Fruit fly (Drosophila melanogaster) whole organism, embryonic: Measurements from ENCODE around the gene CG13605.

Experiments used
- Abd-B ChIP-seq: fragments of 200-800 bp; sonication (Bioruptor generic); optimal IDR thresholded peaks from 2 replicates; lab custom pipeline; 2018; ENCODE audit warnings: missing biosample characterization, mild to moderate bottlenecking, missing genetic modification characterization, moderate library complexity
- Atf3 ChIP-seq: fragments of 200-800 bp; sonication (Bioruptor generic); optimal IDR thresholded peaks from 3 replicates; lab custom pipeline; 2016; ENCODE audit warnings: missing biosample characterization, missing genetic modification characterization
- CG11695 ChIP-seq: fragments of 200-800 bp; sonication (Bioruptor generic); IDR thresholded peaks from 3 replicates; pipeline ENCODE4 v1.3.6; 2022; ENCODE audit warnings: missing biosample characterization, missing genetic modification characterization
- CG12155 ChIP-seq: fragments of 200-800 bp; sonication (Bioruptor generic); optimal IDR thresholded peaks from 3 replicates; lab custom pipeline; 2016; ENCODE audit warnings: missing biosample characterization, missing genetic modification characterization
- CG1233 ChIP-seq: fragments of 200-800 bp; sonication (Bioruptor generic); optimal IDR thresholded peaks from 4 replicates; lab custom pipeline; 2018; ENCODE audit warnings: missing biosample characterization, mild to moderate bottlenecking, missing genetic modification characterization
- CG12391 ChIP-seq: fragments of 200-800 bp; sonication (Bioruptor generic); optimal IDR thresholded peaks from 3 replicates; lab custom pipeline; 2018; ENCODE audit warnings: missing biosample characterization, mild to moderate bottlenecking, missing genetic modification characterization, moderate library complexity
- CG13123 ChIP-seq: fragments of 200-800 bp; sonication (Bioruptor generic); optimal IDR thresholded peaks from 2 replicates; lab custom pipeline; 2016; ENCODE audit warnings: missing biosample characterization, missing genetic modification characterization
- CG13296 ChIP-seq: fragments of 200-800 bp; sonication (Bioruptor generic); optimal IDR thresholded peaks from 3 replicates; lab custom pipeline; 2018; ENCODE audit warnings: missing biosample characterization, mild to moderate bottlenecking, missing genetic modification characterization
- CG15696 ChIP-seq: fragments of 200-800 bp; sonication (Bioruptor generic); optimal IDR thresholded peaks from 2 replicates; lab custom pipeline; 2019; ENCODE audit warnings: missing biosample characterization, mild to moderate bottlenecking, missing genetic modification characterization, moderate library complexity
- CG17612 ChIP-seq: fragments of 200-800 bp; sonication (Bioruptor generic); IDR thresholded peaks from 2 replicates; pipeline ENCODE4 v1.3.6; 2022; ENCODE audit warnings: missing biosample characterization, missing genetic modification characterization
- CG18262 ChIP-seq: fragments of 200-800 bp; optimal IDR thresholded peaks from 3 replicates; lab custom pipeline; 2019; ENCODE audit warnings: missing biosample characterization, mild to moderate bottlenecking, missing genetic modification characterization, moderate library complexity
- CG3281 ChIP-seq: fragments of 200-800 bp; sonication (Bioruptor generic); optimal IDR thresholded peaks from 3 replicates; lab custom pipeline; 2017; ENCODE audit warnings: missing biosample characterization, mild to moderate bottlenecking, missing genetic modification characterization
- CG5180 ChIP-seq: fragments of 200-800 bp; sonication (Bioruptor generic); optimal IDR thresholded peaks from 3 replicates; lab custom pipeline; 2017; ENCODE audit warnings: missing biosample characterization, missing genetic modification characterization, mild to moderate bottlenecking, moderate library complexity, missing genetic modification reagents
- CG5245 ChIP-seq: fragments of 200-800 bp; sonication (Bioruptor generic); optimal IDR thresholded peaks from 3 replicates; lab custom pipeline; 2016; ENCODE audit warnings: missing biosample characterization, missing genetic modification characterization
- CG5953 ChIP-seq: fragments of 200-800 bp; sonication (Bioruptor generic); IDR thresholded peaks from 2 replicates; pipeline ENCODE4 v1.3.6; 2022; ENCODE audit warnings: missing biosample characterization, missing genetic modification characterization
- CG6175 ChIP-seq: fragments of 200-800 bp; sonication (Bioruptor generic); IDR thresholded peaks from 3 replicates; pipeline ENCODE4 v1.3.6; 2022; ENCODE audit warnings: missing biosample characterization, missing genetic modification characterization
- CG8281 ChIP-seq: fragments of 200-800 bp; sonication (Bioruptor generic); optimal IDR thresholded peaks from 2 replicates; lab custom pipeline; 2018; ENCODE audit warnings: missing biosample characterization, mild to moderate bottlenecking, missing genetic modification characterization, moderate library complexity
- D19A ChIP-seq: fragments of 200-800 bp; optimal IDR thresholded peaks from 3 replicates; lab custom pipeline; 2019; ENCODE audit warnings: missing biosample characterization, mild to moderate bottlenecking, missing genetic modification characterization, moderate library complexity
- Dek ChIP-seq: fragments of 200-800 bp; sonication (Bioruptor generic); optimal IDR thresholded peaks from 3 replicates; lab custom pipeline; 2019; ENCODE audit warnings: missing biosample characterization, mild to moderate bottlenecking, missing genetic modification characterization, moderate library complexity
- ERR ChIP-seq: fragments of 200-800 bp; sonication (Bioruptor generic); optimal IDR thresholded peaks from 2 replicates; lab custom pipeline; 2016; ENCODE audit warnings: missing biosample characterization, missing genetic modification characterization
- H2.0 ChIP-seq: fragments of 200-800 bp; sonication (Bioruptor generic); IDR thresholded peaks from 2 replicates; pipeline ENCODE4 v1.3.6; 2022; ENCODE audit warnings: missing biosample characterization, missing genetic modification characterization
- Hr51 ChIP-seq, 2 experiments: fragments of 200-800 bp; sonication (Bioruptor generic); optimal IDR thresholded peaks; 2 replicates in 1 of 2; 3 replicates in 1 of 2; lab custom pipeline; 2016 to 2018; ENCODE audit warnings: missing biosample characterization in 2 of 2, missing genetic modification characterization in 2 of 2, mild to moderate bottlenecking in 1 of 2, moderate library complexity in 1 of 2
- Kr ChIP-seq: fragments of 200-800 bp; sonication (Bioruptor generic); optimal IDR thresholded peaks from 2 replicates; lab custom pipeline; 2017; ENCODE audit warnings: missing biosample characterization, mild to moderate bottlenecking, missing genetic modification characterization
- Scr ChIP-seq: fragments of 200-800 bp; sonication (Bioruptor generic); IDR thresholded peaks from 2 replicates; pipeline ENCODE4 v1.3.6; 2022; ENCODE audit warnings: missing biosample characterization, missing genetic modification characterization; ENCODE audit not compliant: partially characterized antibody
- Side ChIP-seq: fragments of 200-800 bp; sonication (Bioruptor generic); optimal IDR thresholded peaks from 2 replicates; lab custom pipeline; 2016; ENCODE audit warnings: missing biosample characterization, missing genetic modification characterization
- ci ChIP-seq: fragments of 200-800 bp; sonication (Bioruptor generic); IDR thresholded peaks from 3 replicates; pipeline ENCODE4 v1.3.6; 2022; ENCODE audit warnings: missing biosample characterization, missing genetic modification characterization
- croc ChIP-seq: fragments of 200-800 bp; sonication (Bioruptor generic); conservative IDR thresholded peaks from 3 replicates; pipeline ENCODE4 v1.3.6; 2022; ENCODE audit warnings: missing biosample characterization, missing genetic modification characterization
- danr ChIP-seq: fragments of 200-800 bp; sonication (Bioruptor generic); IDR thresholded peaks from 2 replicates; pipeline ENCODE4 v1.3.6; 2022; ENCODE audit warnings: missing biosample characterization, missing genetic modification characterization
- dati ChIP-seq: fragments of 200-800 bp; sonication (Bioruptor generic); IDR thresholded peaks from 2 replicates; pipeline ENCODE4 v1.3.6; 2022; ENCODE audit warnings: missing biosample characterization, missing genetic modification characterization
- dm ChIP-seq: fragments of 200-800 bp; sonication (Bioruptor generic); optimal IDR thresholded peaks from 3 replicates; lab custom pipeline; 2016; ENCODE audit warnings: missing biosample characterization, missing genetic modification characterization
- esg ChIP-seq: fragments of 200-800 bp; sonication (Bioruptor generic); conservative IDR thresholded peaks from 2 replicates; pipeline ENCODE4 v1.3.6; 2022; ENCODE audit warnings: missing biosample characterization, missing genetic modification characterization
- ewg ChIP-seq: fragments of 200-800 bp; sonication (Bioruptor generic); optimal IDR thresholded peaks from 3 replicates; lab custom pipeline; 2017; ENCODE audit warnings: mild to moderate bottlenecking, missing biosample characterization, missing genetic modification reagents, missing genetic modification characterization
- fu2 ChIP-seq: fragments of 200-800 bp; sonication (Bioruptor generic); optimal IDR thresholded peaks from 2 replicates; lab custom pipeline; 2016; ENCODE audit warnings: missing biosample characterization, missing genetic modification characterization
- gcm2 ChIP-seq: fragments of 200-800 bp; sonication (Bioruptor generic); optimal IDR thresholded peaks from 2 replicates; lab custom pipeline; 2016; ENCODE audit warnings: missing biosample characterization, missing genetic modification characterization
- gfzf ChIP-seq: fragments of 200-800 bp; sonication (Bioruptor generic); optimal IDR thresholded peaks from 2 replicates; lab custom pipeline; 2016; ENCODE audit warnings: missing biosample characterization, mild to moderate bottlenecking, missing genetic modification characterization, moderate library complexity
- hb ChIP-seq: fragments of 200-800 bp; sonication (Bioruptor generic); IDR thresholded peaks from 3 replicates; pipeline ENCODE4 v1.3.6; 2022; ENCODE audit warnings: missing biosample characterization, missing genetic modification characterization; ENCODE audit not compliant: partially characterized antibody
- kah ChIP-seq: fragments of 200-800 bp; sonication (Bioruptor generic); optimal IDR thresholded peaks from 2 replicates; lab custom pipeline; 2018; ENCODE audit warnings: missing biosample characterization, mild to moderate bottlenecking, missing genetic modification characterization
- ken ChIP-seq: fragments of 200-800 bp; sonication (Bioruptor generic); IDR thresholded peaks from 3 replicates; pipeline ENCODE4 v1.3.6; 2022; ENCODE audit warnings: missing biosample characterization, missing genetic modification characterization
- lbe ChIP-seq: fragments of 200-800 bp; sonication (Bioruptor generic); optimal IDR thresholded peaks from 2 replicates; lab custom pipeline; 2016; ENCODE audit warnings: missing biosample characterization, mild to moderate bottlenecking, missing genetic modification characterization
- odd ChIP-seq: fragments of 200-800 bp; sonication (Bioruptor generic); optimal IDR thresholded peaks from 2 replicates; lab custom pipeline; 2017; ENCODE audit warnings: missing biosample characterization, mild to moderate bottlenecking, missing genetic modification characterization
- pfk ChIP-seq: fragments of 200-800 bp; sonication (Bioruptor generic); optimal IDR thresholded peaks from 2 replicates; lab custom pipeline; 2018; ENCODE audit warnings: missing biosample characterization, mild to moderate bottlenecking, missing genetic modification characterization, moderate library complexity
- prd ChIP-seq, 3 experiments: fragments of >200 bp in 2 of 3; fragments of 200-800 bp in 1 of 3; sonication (Bioruptor generic) in 1 of 3; optimal IDR thresholded peaks in 2 of 3; IDR thresholded peaks in 1 of 3; 2 replicates in 2 of 3; 3 replicates in 1 of 3; pipeline versions ENCODE4 v1.3.6 to Lab custom; 2017 to 2022; ENCODE audit warnings: missing biosample characterization in 1 of 3, missing genetic modification characterization in 1 of 3
- psq ChIP-seq: fragments of 200-800 bp; sonication (Bioruptor generic); optimal IDR thresholded peaks from 2 replicates; lab custom pipeline; 2017; ENCODE audit warnings: missing biosample characterization, missing genetic modification characterization
- ro ChIP-seq: fragments of 200-800 bp; sonication (Bioruptor generic); IDR thresholded peaks from 2 replicates; pipeline ENCODE4 v1.3.6; 2022; ENCODE audit warnings: missing biosample characterization, missing genetic modification characterization
- scrt ChIP-seq: fragments of 200-800 bp; sonication (Bioruptor generic); optimal IDR thresholded peaks from 2 replicates; lab custom pipeline; 2018; ENCODE audit warnings: missing biosample characterization, mild to moderate bottlenecking, missing genetic modification characterization, moderate library complexity
- sqz ChIP-seq: fragments of 200-800 bp; sonication (Bioruptor generic); optimal IDR thresholded peaks from 3 replicates; lab custom pipeline; 2018; ENCODE audit warnings: missing biosample characterization, mild to moderate bottlenecking, missing genetic modification characterization
- stwl ChIP-seq: fragments of 200-800 bp; sonication (Bioruptor generic); optimal IDR thresholded peaks from 3 replicates; lab custom pipeline; 2018; ENCODE audit warnings: missing biosample characterization, mild to moderate bottlenecking, missing genetic modification characterization, moderate library complexity
- tio ChIP-seq: fragments of 200-800 bp; sonication (Bioruptor generic); optimal IDR thresholded peaks from 2 replicates; lab custom pipeline; 2017; ENCODE audit warnings: missing biosample characterization, missing genetic modification characterization, inconsistent platforms
- unc-4 ChIP-seq: fragments of 200-800 bp; sonication (Bioruptor generic); IDR thresholded peaks from 2 replicates; pipeline ENCODE4 v1.3.6; 2022; ENCODE audit warnings: missing biosample characterization, missing genetic modification characterization; ENCODE audit not compliant: partially characterized antibody
- yki ChIP-seq: fragments of >200 bp; optimal IDR thresholded peaks from 3 replicates; lab custom pipeline; 2018
- zen2 ChIP-seq: fragments of 200-800 bp; sonication (Bioruptor generic); IDR thresholded peaks from 3 replicates; pipeline ENCODE4 v1.3.6; 2022; ENCODE audit warnings: missing biosample characterization, missing genetic modification characterization; ENCODE audit not compliant: partially characterized antibody

Gene CG13605

dm6 chr3R:24148838-24149237 is 36.6 kb upstream of the CG13605 start, which contains the start of gene Slimp (continued):
- TF ChIP-seq Abd-B (GFP tag; lab: Kevin White, UChicago) (no peak), CG12155 (GFP tag; lab: Kevin White, UChicago) (peak; percentile 5), prd (optimal IDR thresholded peaks at IDR 0.05; lab: Kevin White, UChicago) (no peak), prd (GFP tag; IDR thresholded peaks at IDR 0.05; lab: Robert Waterston, UW) (no peak), Hr51 (GFP tag; optimal IDR thresholded peaks at IDR 0.05; lab: Kevin White, UChicago) (peak in 1 of 2 experiments; percentile 26), psq (GFP tag; lab: Kevin White, UChicago) (no peak), hb (GFP tag; lab: Robert Waterston, UW) (no peak), CG5953 (no peak), Atf3 (no peak), CG13123 (GFP tag; lab: Kevin White, UChicago) (no peak), croc (GFP tag; lab: Robert Waterston, UW) (no peak), ERR (GFP tag; lab: Kevin White, UChicago) (no peak), CG5180 (no peak), odd (GFP tag; lab: Kevin White, UChicago) (no peak), stwl (tag; lab: Kevin White, UChicago) (peak; percentile 49), pfk (no peak), ken (no peak), CG3281 (GFP tag; lab: Kevin White, UChicago) (peak; percentile 6), CG11695 (GFP tag; lab: Robert Waterston, UW) (0 out of 3 replicates have a peak, but pooled peaks have one; percentile 20), fu2 (GFP tag; lab: Kevin White, UChicago) (no peak), gfzf (GFP tag; lab: Kevin White, UChicago) (no peak), lbe (GFP tag; lab: Kevin White, UChicago) (peak; percentile 7), dati (GFP tag; lab: Robert Waterston, UW) (no peak), danr (GFP tag; lab: Robert Waterston, UW) (no peak), tio (no peak), esg (GFP tag; lab: Robert Waterston, UW) (no peak), kah (GFP tag; lab: Kevin White, UChicago) (no peak), CG13296 (GFP tag; lab: Kevin White, UChicago) (peak; percentile 21), CG8281 (tag; lab: Kevin White, UChicago) (no peak), ci (GFP tag; lab: Robert Waterston, UW) (no peak), ewg (GFP tag; lab: Kevin White, UChicago) (no peak), scrt (GFP tag; lab: Kevin White, UChicago) (no peak), CG17612 (GFP tag; lab: Robert Waterston, UW) (no peak), H2.0 (no peak), CG1233 (GFP tag; lab: Kevin White, UChicago) (no peak), Kr (GFP tag; lab: Kevin White, UChicago) (no peak), CG15696 (tag; lab: Kevin White, UChicago) (no peak), ro (GFP tag; lab: Robert Waterston, UW) (no peak), sqz (GFP tag; lab: Kevin White, UChicago) (peak; percentile 69), yki (no peak), Dek (no peak), Scr (GFP tag; lab: Robert Waterston, UW) (0 out of 2 replicates have a peak, but pooled peaks have one; percentile 2), CG6175 (no peak), CG18262 (tag; lab: Kevin White, UChicago) (peak; percentile 10), CG5245 (GFP tag; lab: Kevin White, UChicago) (no peak), CG12391 (tag; lab: Kevin White, UChicago) (peak; percentile 40), dm (no peak), Side (GFP tag; lab: Kevin White, UChicago) (no peak), unc-4 (GFP tag; lab: Robert Waterston, UW) (no peak), zen2 (no peak), D19A (tag; lab: Kevin White, UChicago) (peak; percentile 48), gcm2 (GFP tag; lab: Kevin White, UChicago) (no peak)
